Worm (Caenorhabditis elegans) whole organism, early embryonic: ENCODE measurements around the gene gln-5.

Experiments
- B0310.2 ChIP-seq: sonication (generic microtip); optimal IDR thresholded peaks from 2 replicates; lab custom pipeline; 2016; ENCODE audit warnings: mild to moderate bottlenecking, missing genetic modification characterization, missing compliant biosample characterization
- F13C5.2 ChIP-seq: sonication (generic microtip); optimal IDR thresholded peaks from 2 replicates; lab custom pipeline; 2017; ENCODE audit warnings: mild to moderate bottlenecking, missing genetic modification characterization, inconsistent platforms, missing compliant biosample characterization
- aly-1 ChIP-seq: sonication (generic microtip); optimal IDR thresholded peaks from 2 replicates; lab custom pipeline; 2016; ENCODE audit warnings: missing genetic modification characterization, missing compliant biosample characterization
- ama-1 ChIP-seq: fragments of 150-350 bp; optimal IDR thresholded peaks from 2 replicates; lab custom pipeline; 2014
- ceh-36 ChIP-seq: sonication (generic microtip); optimal IDR thresholded peaks from 2 replicates; lab custom pipeline; 2016; ENCODE audit warnings: missing genetic modification characterization, inconsistent platforms, missing compliant biosample characterization
- ets-7 ChIP-seq: sonication (generic microtip); optimal IDR thresholded peaks from 2 replicates; lab custom pipeline; 2016; ENCODE audit warnings: missing genotype, missing genetic modification characterization, missing compliant biosample characterization
- flt-1 ChIP-seq: fragments of 200-800 bp; sonication (Bioruptor generic); IDR thresholded peaks from 2 replicates; pipeline ENCODE4 v1.3.6; 2022; ENCODE audit warnings: missing genetic modification characterization, missing compliant biosample characterization
- hmbx-1 ChIP-seq: sonication (generic microtip); optimal IDR thresholded peaks from 2 replicates; lab custom pipeline; 2016; ENCODE audit warnings: mild to moderate bottlenecking, missing genetic modification characterization, missing compliant biosample characterization
- hmg-4 ChIP-seq: fragments of 200-800 bp; sonication (Bioruptor generic); optimal IDR thresholded peaks from 2 replicates; lab custom pipeline; 2018; ENCODE audit warnings: mild to moderate bottlenecking, missing genetic modification characterization, missing compliant biosample characterization
- pes-1 ChIP-seq: fragments of 200-800 bp; sonication (Bioruptor generic); IDR thresholded peaks from 2 replicates; pipeline ENCODE4 v1.3.6; 2022; ENCODE audit warnings: missing genetic modification reagents, missing genetic modification characterization, missing compliant biosample characterization
- scrt-1 ChIP-seq: fragments of 200-800 bp; sonication (Bioruptor generic); IDR thresholded peaks from 2 replicates; pipeline ENCODE4 v1.3.6; 2022; ENCODE audit warnings: missing genetic modification characterization, missing compliant biosample characterization
- tbx-11 ChIP-seq: fragments of 200-800 bp; sonication (Bioruptor generic); IDR thresholded peaks from 2 replicates; pipeline ENCODE4 v1.3.6; 2022; ENCODE audit warnings: missing genetic modification characterization, missing compliant biosample characterization
- tra-4 ChIP-seq: sonication (generic microtip); optimal IDR thresholded peaks from 2 replicates; lab custom pipeline; 2017; ENCODE audit warnings: missing genetic modification characterization, missing compliant biosample characterization

DNA sequence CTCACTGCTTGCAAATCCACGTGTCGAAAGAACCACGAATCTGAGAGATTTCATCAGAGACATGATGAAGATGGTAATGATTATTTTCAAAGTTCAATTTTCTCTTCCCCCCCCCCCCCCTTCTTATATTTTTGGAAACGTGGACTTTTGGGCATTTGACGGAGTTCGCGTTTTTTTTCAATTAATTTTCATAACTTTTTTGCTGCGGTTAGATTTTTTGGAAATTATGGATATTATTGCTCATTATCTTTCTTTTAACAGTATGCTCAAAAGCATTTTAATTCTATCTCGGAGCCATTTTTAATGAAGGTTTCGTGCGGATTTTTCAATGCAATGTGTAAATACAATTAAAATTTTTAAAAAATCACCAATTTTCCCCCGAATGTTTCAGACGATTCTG is 14.1 kb downstream of the gln-5 start, which contains the start of gene phyh-1:
- TF ChIP-seq tra-4, result no peak
- no peak for TF ChIP-seq ama-1
- no peak for TF ChIP-seq flt-1 (GFP tag; lab: Robert Waterston, UW)
- no peak for TF ChIP-seq aly-1 (tag; lab: Kevin White, UChicago)
- TF ChIP-seq scrt-1 (GFP tag; lab: Robert Waterston, UW), result no peak
- no peak for TF ChIP-seq tbx-11
- TF ChIP-seq ets-7, result no peak
- TF ChIP-seq hmbx-1, result no peak
- TF ChIP-seq pes-1 (GFP tag; lab: Robert Waterston, UW), result no peak
- no peak for TF ChIP-seq B0310.2 (tag; lab: Kevin White, UChicago)
- no peak for TF ChIP-seq F13C5.2
- no peak for TF ChIP-seq ceh-36 (tag; lab: Kevin White, UChicago)
- no peak for TF ChIP-seq hmg-4 (GFP tag; lab: Kevin White, UChicago)
